Fruit fly (Drosophila melanogaster): ENCODE results near the gene tal-2A.

tal-2A gene

dm6 chr3R:13817480-13818305 lies 4.8 kb downstream of the tal-2A start (continued):
- TF ChIP-seq bsh (GFP tag; optimal IDR thresholded peaks at IDR 0.05) = peak in 1 of 2 experiments; percentile 78
- TF ChIP-seq D19B (GFP tag; optimal IDR thresholded peaks at IDR 0.05) = no peak
- no peak for TF ChIP-seq en (GFP tag; optimal IDR thresholded peaks at IDR 0.05)
- no peak for TF ChIP-seq br (optimal IDR thresholded peaks at IDR 0.05)
- peak; percentile 17 for TF ChIP-seq Spps (tag; optimal IDR thresholded peaks at IDR 0.05)
- peak; percentile 14 for TF ChIP-seq CG10462 (GFP tag; optimal IDR thresholded peaks at IDR 0.05)
- TF ChIP-seq cato (GFP tag; optimal IDR thresholded peaks at IDR 0.05; ENCODE audit: borderline replicate concordance) = peak; percentile 18
- peak; percentile 79 for TF ChIP-seq unpg (GFP tag; optimal IDR thresholded peaks at IDR 0.05)
- peak; percentile 61 for TF ChIP-seq Xbp1 (GFP tag; optimal IDR thresholded peaks at IDR 0.05)
- TF ChIP-seq hb (GFP tag; IDR thresholded peaks at IDR 0.05; ENCODE audit: partially characterized antibody) = no peak
- peak; percentile 44 for TF ChIP-seq CG4854 (GFP tag; optimal IDR thresholded peaks at IDR 0.05)
- peak in 1 of 2 experiments; percentile 9 for TF ChIP-seq crp (GFP tag; optimal IDR thresholded peaks at IDR 0.05)
- no peak for TF ChIP-seq hkb (optimal IDR thresholded peaks at IDR 0.05)
- TF ChIP-seq hkb (GFP tag; IDR thresholded peaks at IDR 0.05) = 0 out of 2 replicates have a peak, but pooled peaks have one; percentile 40
- TF ChIP-seq Vsx1 (GFP tag; optimal IDR thresholded peaks at IDR 0.05) = peak; percentile 31
- TF ChIP-seq usp (GFP tag; optimal IDR thresholded peaks at IDR 0.05) = no peak
- TF ChIP-seq ash1 (GFP tag; optimal IDR thresholded peaks at IDR 0.05) = no peak
- TF ChIP-seq E2f1 (GFP tag; IDR thresholded peaks at IDR 0.05) = 0 out of 2 replicates have a peak, but pooled peaks have one; percentile 14
- peak; percentile 23 for TF ChIP-seq CG8281 (tag; optimal IDR thresholded peaks at IDR 0.05)
- TF ChIP-seq pb (GFP tag; optimal IDR thresholded peaks at IDR 0.05) = peak; percentile 12
- peak in 1 of 2 experiments; percentile 42 for TF ChIP-seq dpn (GFP tag; optimal IDR thresholded peaks at IDR 0.05)
- no peak for TF ChIP-seq tx (GFP tag; optimal IDR thresholded peaks at IDR 0.05)
- TF ChIP-seq chinmo (GFP tag; IDR thresholded peaks at IDR 0.05; ENCODE audit: partially characterized antibody) = no peak
- TF ChIP-seq lov (optimal IDR thresholded peaks at IDR 0.05) = no peak
- TF ChIP-seq lov (GFP tag; IDR thresholded peaks at IDR 0.05) = 0 out of 3 replicates have a peak, but pooled peaks have one; percentile 47
- TF ChIP-seq Aef1 (GFP tag; IDR thresholded peaks at IDR 0.05) = 0 out of 3 replicates have a peak, but pooled peaks have one; percentile 16
- TF ChIP-seq CG16779 (GFP tag; IDR thresholded peaks at IDR 0.05) = no peak
- TF ChIP-seq Oli (tag; optimal IDR thresholded peaks at IDR 0.05) = peak; percentile 84
- peak; percentile 36 for TF ChIP-seq Six4 (GFP tag; optimal IDR thresholded peaks at IDR 0.05)
- no peak for TF ChIP-seq CG31224 (GFP tag; IDR thresholded peaks at IDR 0.05)
- TF ChIP-seq Fer1 (GFP tag; optimal IDR thresholded peaks at IDR 0.05) = no peak
- peak; percentile 36; the same call in 1 of the 2 replicates for TF ChIP-seq CG6272 (GFP tag; IDR thresholded peaks at IDR 0.05)
- peak; percentile 71 for TF ChIP-seq CG17359 (tag; optimal IDR thresholded peaks at IDR 0.05)
- TF ChIP-seq luna (GFP tag; optimal IDR thresholded peaks at IDR 0.05) = no peak
- peak; percentile 16 for TF ChIP-seq CG14441 (GFP tag; IDR thresholded peaks at IDR 0.05)
- TF ChIP-seq Jarid2 (GFP tag; optimal IDR thresholded peaks at IDR 0.05) = no peak
- TF ChIP-seq Sox102F (GFP tag; optimal IDR thresholded peaks at IDR 0.05) = peak; percentile 82
- TF ChIP-seq CG5245 (GFP tag; optimal IDR thresholded peaks at IDR 0.05) = peak; percentile 35
- no peak for TF ChIP-seq wdn (GFP tag; IDR thresholded peaks at IDR 0.05)
- TF ChIP-seq CG18599 (GFP tag; optimal IDR thresholded peaks at IDR 0.05) = peak; percentile 23
- TF ChIP-seq Myb (GFP tag; optimal IDR thresholded peaks at IDR 0.05) = peak; percentile 9
- no peak for TF ChIP-seq Deaf1 (tag; optimal IDR thresholded peaks at IDR 0.05)
- TF ChIP-seq CG9932 (GFP tag; IDR thresholded peaks at IDR 0.05) = no peak
- TF ChIP-seq CG15011 (GFP tag; optimal IDR thresholded peaks at IDR 0.05) = peak; percentile 14
- TF ChIP-seq Atf6 (GFP tag; IDR thresholded peaks at IDR 0.05) = no peak
- peak; percentile 28; the same call in 1 of the 2 replicates for TF ChIP-seq CG9215 (GFP tag; IDR thresholded peaks at IDR 0.05)
- peak; percentile 42 for TF ChIP-seq odd (GFP tag; optimal IDR thresholded peaks at IDR 0.05)
- TF ChIP-seq Med (GFP tag) = peak; percentile 83
- TF ChIP-seq kni (GFP tag; optimal IDR thresholded peaks at IDR 0.05) = peak; percentile 96

All from whole organism, embryonic.